Worm (Caenorhabditis elegans) whole organism, young adult: ENCODE measurements around the gene sdz-10.

Experiments
- B0261.1 ChIP-seq: sonication (generic microtip); optimal IDR thresholded peaks from 2 replicates; lab custom pipeline; 2016; ENCODE audit warnings: mild to moderate bottlenecking, missing genetic modification characterization, moderate library complexity, missing compliant biosample characterization
- T26A5.8 ChIP-seq: sonication (generic microtip); optimal IDR thresholded peaks from 2 replicates; lab custom pipeline; 2016; ENCODE audit warnings: missing genetic modification characterization, missing compliant biosample characterization
- Y79H2A.3 ChIP-seq: fragments of 200-800 bp; sonication (Bioruptor generic); conservative IDR thresholded peaks from 2 replicates; pipeline ENCODE4 v1.3.6; 2022; ENCODE audit warnings: missing genetic modification reagents, missing genetic modification characterization, missing compliant biosample characterization
- ama-1 ChIP-seq, 3 experiments: fragments of 150-350 bp in 1 of 3; sonication (generic microtip) in 2 of 3; optimal IDR thresholded peaks; 2 replicates each; lab custom pipeline; 2014 to 2018; ENCODE audit warnings: missing biosample characterization in 2 of 3, missing genetic modification characterization in 2 of 3, missing genetic modification reagents in 2 of 3
- egrh-3 ChIP-seq: fragments of 200-800 bp; sonication (Bioruptor generic); IDR thresholded peaks from 2 replicates; pipeline ENCODE4 v1.3.6; 2022; ENCODE audit warnings: missing genetic modification reagents, missing genetic modification characterization, missing compliant biosample characterization
- ekl-4 ChIP-seq: fragments of 200-800 bp; sonication (Bioruptor generic); IDR thresholded peaks from 2 replicates; pipeline ENCODE4 v1.3.6; 2022; ENCODE audit warnings: missing genetic modification reagents, missing genetic modification characterization, missing compliant biosample characterization
- mes-4 ChIP-seq: sonication (generic microtip); optimal IDR thresholded peaks from 2 replicates; lab custom pipeline; 2016; ENCODE audit warnings: missing genotype, missing genetic modification characterization, missing compliant biosample characterization
- pbrm-1 ChIP-seq: fragments of 200-800 bp; sonication (Bioruptor generic); IDR thresholded peaks from 2 replicates; pipeline ENCODE4 v1.3.6; 2022; ENCODE audit warnings: missing genetic modification reagents, missing genetic modification characterization, missing compliant biosample characterization
- unc-62 ChIP-seq: fragments of 150-350 bp; optimal IDR thresholded peaks from 2 replicates; lab custom pipeline; 2014; ENCODE audit warnings: missing biosample characterization, missing genetic modification reagents, missing genetic modification characterization

- no peak for TF ChIP-seq B0261.1
- no peak for TF ChIP-seq ekl-4 (GFP tag; lab: Robert Waterston, UW)
- no peak for TF ChIP-seq Y79H2A.3 (GFP tag; lab: Robert Waterston, UW)
- no peak for TF ChIP-seq egrh-3
- TF ChIP-seq unc-62 (GFP tag; lab: Kevin White, UChicago) = no peak
- TF ChIP-seq T26A5.8 = no peak
- TF ChIP-seq mes-4 = no peak
- no peak for TF ChIP-seq pbrm-1
- no peak for TF ChIP-seq ama-1 (optimal IDR thresholded peaks at IDR 0.05; lab: Kevin White, UChicago)
- no peak for TF ChIP-seq ama-1 (GFP tag; optimal IDR thresholded peaks at IDR 0.05; lab: Kevin White, UChicago)
These were observed 36.9 kb downstream of the sdz-10 start, which contains the start of gene wdr-31 for ce11 chrII:2735192-2735591.
